Worm (Caenorhabditis elegans) whole organism, L4 larva: ENCODE data around the gene irld-30.

Source experiments
- ZK546.5 ChIP-seq, 2 experiments: sonication (generic microtip); optimal IDR thresholded peaks; 2 replicates each; lab custom pipeline; 2017; ENCODE audit warnings: missing biosample characterization in 2 of 2, missing genetic modification characterization in 2 of 2
- ama-1 ChIP-seq: fragments of 150-350 bp; optimal IDR thresholded peaks from 2 replicates; lab custom pipeline; 2014; ENCODE audit warnings: inconsistent platforms, mixed read lengths
- ceh-82 ChIP-seq: sonication (generic microtip); optimal IDR thresholded peaks from 2 replicates; lab custom pipeline; 2017; ENCODE audit warnings: missing biosample characterization, missing genetic modification characterization
- fos-1 ChIP-seq: fragments of 150-350 bp; optimal IDR thresholded peaks from 2 replicates; lab custom pipeline; 2014; ENCODE audit warnings: missing biosample characterization, missing genetic modification characterization
- madf-9 ChIP-seq: fragments of 200-800 bp; sonication (Bioruptor generic); conservative IDR thresholded peaks from 2 replicates; pipeline ENCODE4 v1.3.6; 2022; ENCODE audit warnings: missing genetic modification reagents, missing genetic modification characterization, missing compliant biosample characterization
- nhr-102 ChIP-seq: sonication (generic microtip); optimal IDR thresholded peaks from 2 replicates; lab custom pipeline; 2016; ENCODE audit warnings: mild to moderate bottlenecking, missing genetic modification characterization, moderate library complexity, missing compliant biosample characterization
- nhr-237 ChIP-seq: sonication (generic microtip); optimal IDR thresholded peaks from 2 replicates; lab custom pipeline; 2017; ENCODE audit warnings: missing biosample characterization, missing genetic modification characterization
- nhr-77 ChIP-seq: fragments of 150-350 bp; optimal IDR thresholded peaks from 2 replicates; lab custom pipeline; 2014; ENCODE audit warnings: missing biosample characterization, missing genetic modification characterization
- snpc-1.2 ChIP-seq: fragments of 200-800 bp; sonication (Bioruptor generic); IDR thresholded peaks from 2 replicates; pipeline ENCODE4 v1.3.6; 2022; ENCODE audit warnings: missing genetic modification reagents, missing genetic modification characterization, missing compliant biosample characterization
- zfp-2 ChIP-seq: sonication (generic microtip); optimal IDR thresholded peaks from 2 replicates; lab custom pipeline; 2016; ENCODE audit warnings: mild to moderate bottlenecking, missing genetic modification characterization, missing compliant biosample characterization
- zfp-3 ChIP-seq: fragments of 200-800 bp; sonication (Bioruptor generic); conservative IDR thresholded peaks from 2 replicates; pipeline ENCODE4 v1.3.6; 2022; ENCODE audit warnings: missing genetic modification reagents, missing genetic modification characterization, missing compliant biosample characterization
- zip-2 ChIP-seq: fragments of 150-350 bp; optimal IDR thresholded peaks from 2 replicates; lab custom pipeline; 2014; ENCODE audit warnings: missing biosample characterization, missing genetic modification characterization

DNA sequence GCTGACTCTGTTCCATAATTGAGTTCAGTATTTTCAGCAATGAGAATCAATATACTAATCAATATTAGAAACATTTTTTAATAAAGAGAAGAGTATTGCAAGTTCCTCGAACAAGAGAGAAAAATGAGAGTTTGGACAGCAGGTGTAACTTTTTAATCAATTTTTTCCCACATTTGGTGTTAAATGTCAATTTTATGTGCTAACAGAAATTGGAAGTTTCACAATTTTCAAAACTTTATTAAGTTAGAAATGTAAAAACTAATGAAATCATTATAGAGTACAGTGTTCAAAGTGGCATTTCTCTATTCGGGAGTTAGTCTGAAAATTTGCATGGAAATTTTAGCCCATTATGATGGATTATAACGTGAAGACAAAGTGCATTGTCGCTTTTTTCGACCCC, at the start of gene irld-30:
- no peak for TF ChIP-seq snpc-1.2
- TF ChIP-seq zfp-3 (GFP tag; lab: Robert Waterston, UW) = no peak
- TF ChIP-seq ceh-82 (tag; lab: Kevin White, UChicago) = no peak
- no peak for TF ChIP-seq fos-1
- TF ChIP-seq ZK546.5 (tag; optimal IDR thresholded peaks at IDR 0.05; lab: Kevin White, UChicago) = no peak
- TF ChIP-seq nhr-77 (tag; lab: Kevin White, UChicago) = no peak
- no peak for TF ChIP-seq zip-2 (tag; lab: Kevin White, UChicago)
- no peak for TF ChIP-seq ama-1
- no peak for TF ChIP-seq nhr-237 (tag; lab: Kevin White, UChicago)
- TF ChIP-seq nhr-102 = no peak
- no peak for TF ChIP-seq zfp-2
- no peak for TF ChIP-seq madf-9
